Worm (Caenorhabditis elegans) whole organism, L4 larva: ENCODE results near the gene F46G11.2.

Experiments
- ces-1 ChIP-seq: fragments of 150-350 bp; sonication (generic microtip); optimal IDR thresholded peaks from 4 replicates; lab custom pipeline; 2014; ENCODE audit warnings: missing biosample characterization, missing genetic modification reagents, missing genetic modification characterization
- ctbp-1 ChIP-seq: fragments of 200-800 bp; sonication (Bioruptor generic); IDR thresholded peaks from 2 replicates; pipeline ENCODE4 v1.3.6; 2022; ENCODE audit warnings: missing genetic modification reagents, missing genetic modification characterization, missing compliant biosample characterization
- egl-27 ChIP-seq: sonication (generic microtip); optimal IDR thresholded peaks from 3 replicates; lab custom pipeline; 2017; ENCODE audit warnings: missing biosample characterization, missing genetic modification reagents, missing genetic modification characterization
- hlh-30 ChIP-seq: sonication (generic microtip); optimal IDR thresholded peaks from 2 replicates; lab custom pipeline; 2017; ENCODE audit warnings: antibody characterized with exemption, mild to moderate bottlenecking, missing genetic modification characterization, missing compliant biosample characterization; ENCODE audit not compliant: insufficient read depth
- lin-39 ChIP-seq: fragments of 150-350 bp; optimal IDR thresholded peaks from 2 replicates; lab custom pipeline; 2014; ENCODE audit warnings: missing biosample characterization, missing genetic modification reagents, missing genetic modification characterization
- mxl-2 ChIP-seq: fragments of 200-800 bp; sonication (Bioruptor generic); conservative IDR thresholded peaks from 2 replicates; pipeline ENCODE4 v1.3.6; 2022; ENCODE audit warnings: missing genetic modification reagents, missing genetic modification characterization, missing compliant biosample characterization
- nhr-11 ChIP-seq: fragments of 150-350 bp; optimal IDR thresholded peaks from 2 replicates; lab custom pipeline; 2014; ENCODE audit warnings: missing biosample characterization, missing genetic modification characterization
- nhr-48 ChIP-seq: sonication (generic microtip); optimal IDR thresholded peaks from 2 replicates; lab custom pipeline; 2016; ENCODE audit warnings: mild to moderate bottlenecking, missing genetic modification characterization, missing compliant biosample characterization
- nhr-6 ChIP-seq: fragments of 150-350 bp; optimal IDR thresholded peaks from 2 replicates; lab custom pipeline; 2014; ENCODE audit warnings: missing biosample characterization, missing genetic modification characterization
- pha-4 ChIP-seq, 2 experiments: fragments of 150-350 bp in 1 of 2; fragments of 200-800 bp in 1 of 2; sonication (Bioruptor generic) in 1 of 2; IDR thresholded peaks in 1 of 2; optimal IDR thresholded peaks in 1 of 2; 2 replicates each; pipeline versions ENCODE4 v1.3.6 to Lab custom; 2014 to 2022; ENCODE audit warnings: missing genetic modification characterization in 2 of 2, missing genetic modification reagents in 2 of 2, missing biosample characterization in 1 of 2, missing compliant biosample characterization in 1 of 2
- snpc-4 ChIP-seq: fragments of 150-350 bp; optimal IDR thresholded peaks from 2 replicates; lab custom pipeline; 2014; ENCODE audit warnings: missing biosample characterization, missing genetic modification characterization
- unc-39 ChIP-seq: sonication (generic microtip); optimal IDR thresholded peaks from 2 replicates; lab custom pipeline; 2017; ENCODE audit warnings: missing biosample characterization, missing genetic modification characterization
- unc-62 ChIP-seq, 3 experiments: fragments of 150-350 bp in 1 of 3; sonication (generic microtip); optimal IDR thresholded peaks in 2 of 3; peaks in 1 of 3; 1 replicate in 1 of 3; 2 replicates in 2 of 3; lab custom pipeline; 2014 to 2017; ENCODE audit warnings: missing biosample characterization in 3 of 3, missing genetic modification characterization in 3 of 3, missing genetic modification reagents in 3 of 3, missing genotype in 1 of 3

DNA sequence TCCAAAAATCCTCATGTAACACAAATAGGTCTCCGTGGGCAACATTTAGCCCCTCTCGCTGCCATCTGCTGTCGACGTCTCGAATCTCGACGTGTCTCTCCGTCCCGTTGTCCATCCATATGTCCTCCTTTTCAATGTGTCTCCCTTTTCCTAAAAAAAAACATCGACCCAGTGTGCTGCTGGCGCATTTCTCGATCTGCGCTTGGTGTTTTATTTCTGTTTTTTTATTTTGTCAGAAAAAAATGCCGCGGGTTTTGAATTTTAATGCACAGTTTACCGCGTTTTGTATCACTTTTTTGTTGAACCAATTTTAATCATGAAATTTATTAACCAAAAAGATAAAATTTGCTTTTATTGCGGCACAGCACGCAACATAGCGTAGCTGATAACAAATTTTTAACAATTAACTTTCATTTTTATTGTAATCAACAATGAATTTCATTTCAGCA is 12.1 kb upstream of the F46G11.2 start:
- peak in 1 of 2 experiments; percentile 93 for TF ChIP-seq unc-62 (GFP tag; optimal IDR thresholded peaks at IDR 0.05 in 1 of 2; lab: Kevin White, UChicago)
- no peak for TF ChIP-seq unc-62 (tag; optimal IDR thresholded peaks at IDR 0.05; lab: Kevin White, UChicago)
- no peak for TF ChIP-seq unc-39
- no peak for TF ChIP-seq egl-27 (tag; lab: Kevin White, UChicago)
- TF ChIP-seq ces-1, result no peak
- TF ChIP-seq hlh-30 (tag; lab: Kevin White, UChicago), result peak; percentile 61
- TF ChIP-seq lin-39 (tag; lab: Kevin White, UChicago), result no peak
- TF ChIP-seq nhr-6, result peak; percentile 69
- TF ChIP-seq snpc-4 (tag; lab: Kevin White, UChicago), result no peak
- no peak for TF ChIP-seq mxl-2 (GFP tag; lab: Robert Waterston, UW)
- TF ChIP-seq nhr-48 (tag; lab: Kevin White, UChicago), result no peak
- no peak for TF ChIP-seq pha-4 (GFP tag; IDR thresholded peaks at IDR 0.05; lab: Robert Waterston, UW)
- TF ChIP-seq pha-4 (tag; optimal IDR thresholded peaks at IDR 0.05; lab: Kevin White, UChicago), result no peak
- TF ChIP-seq nhr-11 (tag; lab: Kevin White, UChicago), result peak; percentile 62
- TF ChIP-seq ctbp-1 (GFP tag; lab: Robert Waterston, UW), result 0 out of 2 replicates have a peak, but pooled peaks have one; percentile 42
